Fruit fly (Drosophila melanogaster) whole organism, embryonic: ENCODE measurements around the gene Adgf-C.

ENCODE experiments used
- Abd-B ChIP-seq: fragments of 200-800 bp; sonication (Bioruptor generic); optimal IDR thresholded peaks from 2 replicates; lab custom pipeline; 2018; ENCODE audit warnings: missing biosample characterization, mild to moderate bottlenecking, missing genetic modification characterization, moderate library complexity
- B-H1 ChIP-seq: fragments of 200-800 bp; sonication (Bioruptor generic); IDR thresholded peaks from 3 replicates; pipeline ENCODE4 v1.3.6; 2022; ENCODE audit warnings: missing biosample characterization, missing genetic modification characterization
- CG10147 ChIP-seq: fragments of 200-800 bp; sonication (Bioruptor generic); optimal IDR thresholded peaks from 2 replicates; lab custom pipeline; 2019; ENCODE audit warnings: missing biosample characterization, mild to moderate bottlenecking, missing genetic modification characterization, moderate library complexity
- CG1024 ChIP-seq: fragments of 200-800 bp; sonication (Bioruptor generic); IDR thresholded peaks from 2 replicates; pipeline ENCODE4 v1.3.6; 2022; ENCODE audit warnings: missing biosample characterization, missing genetic modification characterization
- CG10274 ChIP-seq: fragments of 200-800 bp; sonication (Bioruptor generic); optimal IDR thresholded peaks from 3 replicates; lab custom pipeline; 2017; ENCODE audit warnings: missing biosample characterization, mild to moderate bottlenecking, missing genetic modification characterization
- CG10654 ChIP-seq: fragments of 200-800 bp; sonication (Bioruptor generic); optimal IDR thresholded peaks from 2 replicates; lab custom pipeline; 2016; ENCODE audit warnings: missing biosample characterization, missing genetic modification characterization
- CG12104 ChIP-seq: fragments of 200-800 bp; sonication (Bioruptor generic); optimal IDR thresholded peaks from 3 replicates; lab custom pipeline; 2016; ENCODE audit warnings: missing biosample characterization, missing genetic modification characterization
- CG12219 ChIP-seq: fragments of 200-800 bp; sonication (Bioruptor generic); optimal IDR thresholded peaks from 3 replicates; lab custom pipeline; 2018; ENCODE audit warnings: missing biosample characterization, mild to moderate bottlenecking, missing genetic modification characterization
- CG12299 ChIP-seq: fragments of 200-800 bp; sonication (Bioruptor generic); optimal IDR thresholded peaks from 2 replicates; lab custom pipeline; 2018; ENCODE audit warnings: missing biosample characterization, mild to moderate bottlenecking, missing genetic modification characterization
- CG12391 ChIP-seq: fragments of 200-800 bp; sonication (Bioruptor generic); optimal IDR thresholded peaks from 3 replicates; lab custom pipeline; 2018; ENCODE audit warnings: missing biosample characterization, mild to moderate bottlenecking, missing genetic modification characterization, moderate library complexity
- CG13296 ChIP-seq: fragments of 200-800 bp; sonication (Bioruptor generic); optimal IDR thresholded peaks from 3 replicates; lab custom pipeline; 2018; ENCODE audit warnings: missing biosample characterization, mild to moderate bottlenecking, missing genetic modification characterization
- CG13775 ChIP-seq: fragments of 200-800 bp; sonication (Bioruptor generic); optimal IDR thresholded peaks from 3 replicates; lab custom pipeline; 2017; ENCODE audit warnings: missing biosample characterization, mild to moderate bottlenecking, missing genetic modification characterization
- CG1529 ChIP-seq: fragments of 200-800 bp; sonication (Bioruptor generic); optimal IDR thresholded peaks from 3 replicates; lab custom pipeline; 2018; ENCODE audit warnings: missing biosample characterization, missing genetic modification characterization
- CG18262 ChIP-seq: fragments of 200-800 bp; optimal IDR thresholded peaks from 3 replicates; lab custom pipeline; 2019; ENCODE audit warnings: missing biosample characterization, mild to moderate bottlenecking, missing genetic modification characterization, moderate library complexity
- CG1832 ChIP-seq: fragments of 200-800 bp; sonication (Bioruptor generic); optimal IDR thresholded peaks from 2 replicates; lab custom pipeline; 2017; ENCODE audit warnings: missing biosample characterization, mild to moderate bottlenecking, missing genetic modification characterization, inconsistent platforms
- CG2129 ChIP-seq: fragments of 200-800 bp; sonication (Bioruptor generic); IDR thresholded peaks from 2 replicates; pipeline ENCODE4 v1.3.6; 2022; ENCODE audit warnings: missing biosample characterization, missing genetic modification characterization; ENCODE audit not compliant: partially characterized antibody
- CG32532 ChIP-seq: fragments of 200-800 bp; sonication (Bioruptor generic); IDR thresholded peaks from 2 replicates; pipeline ENCODE4 v1.3.6; 2022; ENCODE audit warnings: missing biosample characterization, missing genetic modification characterization
- CG4404 ChIP-seq: fragments of 200-800 bp; sonication (Bioruptor generic); IDR thresholded peaks from 2 replicates; pipeline ENCODE4 v1.3.6; 2022; ENCODE audit warnings: missing biosample characterization, missing genetic modification characterization
- CG6254 ChIP-seq: fragments of 200-800 bp; sonication (Bioruptor generic); optimal IDR thresholded peaks from 3 replicates; lab custom pipeline; 2017; ENCODE audit warnings: mild to moderate bottlenecking, missing biosample characterization, missing genetic modification reagents, missing genetic modification characterization
- CG6689 ChIP-seq: fragments of 200-800 bp; sonication (Bioruptor generic); IDR thresholded peaks from 2 replicates; pipeline ENCODE4 v1.3.6; 2022; ENCODE audit warnings: missing biosample characterization, missing genetic modification characterization
- CG9215 ChIP-seq: fragments of 200-800 bp; sonication (Bioruptor generic); IDR thresholded peaks from 2 replicates; pipeline ENCODE4 v1.3.6; 2022; ENCODE audit warnings: missing biosample characterization, missing genetic modification characterization
- CkIIα-i1 ChIP-seq: fragments of 200-800 bp; sonication (Bioruptor generic); IDR thresholded peaks from 2 replicates; pipeline ENCODE4 v1.3.6; 2022; ENCODE audit warnings: missing biosample characterization, missing genetic modification characterization
- Dip2 ChIP-seq: fragments of 200-800 bp; sonication (Bioruptor generic); IDR thresholded peaks from 2 replicates; pipeline ENCODE4 v1.3.6; 2022; ENCODE audit warnings: missing biosample characterization, missing genetic modification characterization
- Doc2 ChIP-seq: fragments of 200-800 bp; sonication (Bioruptor generic); IDR thresholded peaks from 2 replicates; pipeline ENCODE4 v1.3.6; 2022; ENCODE audit warnings: missing biosample characterization, missing genetic modification characterization
- E2f1 ChIP-seq: fragments of 200-800 bp; sonication (Bioruptor generic); IDR thresholded peaks from 2 replicates; pipeline ENCODE4 v1.3.6; 2022; ENCODE audit warnings: missing biosample characterization, missing genetic modification characterization
- Ets97D ChIP-seq: fragments of 200-800 bp; sonication (Bioruptor generic); optimal IDR thresholded peaks from 3 replicates; lab custom pipeline; 2016; ENCODE audit warnings: missing biosample characterization, missing genetic modification characterization
- Fer1 ChIP-seq: fragments of 200-800 bp; sonication (Bioruptor generic); optimal IDR thresholded peaks from 2 replicates; lab custom pipeline; 2017; ENCODE audit warnings: missing biosample characterization, mild to moderate bottlenecking, missing genetic modification characterization
- Max ChIP-seq: fragments of 200-800 bp; sonication (Bioruptor generic); optimal IDR thresholded peaks from 2 replicates; lab custom pipeline; 2016; ENCODE audit warnings: missing biosample characterization, mild to moderate bottlenecking, missing genetic modification characterization
- Mrtf ChIP-seq: fragments of 200-800 bp; sonication (Bioruptor generic); IDR thresholded peaks from 3 replicates; pipeline ENCODE4 v1.3.6; 2022; ENCODE audit warnings: missing biosample characterization, missing genetic modification characterization
- NK7.1 ChIP-seq: fragments of 200-800 bp; sonication (Bioruptor generic); optimal IDR thresholded peaks from 3 replicates; lab custom pipeline; 2016; ENCODE audit warnings: missing biosample characterization, missing genetic modification characterization
- Sox100B ChIP-seq: fragments of 200-800 bp; sonication (Bioruptor generic); optimal IDR thresholded peaks from 3 replicates; lab custom pipeline; 2018; ENCODE audit warnings: missing biosample characterization, mild to moderate bottlenecking, missing genetic modification characterization
- Xrp1 ChIP-seq: fragments of 200-800 bp; sonication (Bioruptor generic); IDR thresholded peaks from 2 replicates; pipeline ENCODE4 v1.3.6; 2022; ENCODE audit warnings: missing biosample characterization, missing genetic modification characterization
- az2 ChIP-seq: fragments of 200-800 bp; sonication (Bioruptor generic); optimal IDR thresholded peaks from 3 replicates; lab custom pipeline; 2016; ENCODE audit warnings: missing biosample characterization, missing genetic modification characterization
- bigmax ChIP-seq: fragments of 200-800 bp; sonication (Bioruptor generic); optimal IDR thresholded peaks from 2 replicates; lab custom pipeline; 2018; ENCODE audit warnings: missing biosample characterization, mild to moderate bottlenecking, missing genetic modification characterization
- cad ChIP-seq: fragments of >200 bp; optimal IDR thresholded peaks from 2 replicates; lab custom pipeline; 2017; ENCODE audit warnings: missing biosample characterization, missing genetic modification characterization
- dysf ChIP-seq: fragments of 200-800 bp; sonication (Bioruptor generic); IDR thresholded peaks from 3 replicates; pipeline ENCODE4 v1.3.6; 2022; ENCODE audit warnings: missing biosample characterization, missing genetic modification characterization
- grau ChIP-seq: fragments of 200-800 bp; optimal IDR thresholded peaks from 3 replicates; lab custom pipeline; 2019; ENCODE audit warnings: missing biosample characterization, mild to moderate bottlenecking, missing genetic modification characterization, moderate library complexity
- gsb ChIP-seq: fragments of 200-800 bp; sonication (Bioruptor generic); IDR thresholded peaks from 2 replicates; pipeline ENCODE4 v1.3.6; 2022; ENCODE audit warnings: missing biosample characterization, missing genetic modification characterization
- gsb-n ChIP-seq: fragments of 200-800 bp; sonication (Bioruptor generic); optimal IDR thresholded peaks from 3 replicates; lab custom pipeline; 2018; ENCODE audit warnings: missing biosample characterization, mild to moderate bottlenecking, missing genetic modification characterization
- hbn ChIP-seq: fragments of 200-800 bp; sonication (Bioruptor generic); IDR thresholded peaks from 2 replicates; pipeline ENCODE4 v1.3.6; 2022; ENCODE audit warnings: missing biosample characterization, missing genetic modification characterization; ENCODE audit not compliant: partially characterized antibody
- inv ChIP-seq: fragments of 200-800 bp; sonication (Bioruptor generic); IDR thresholded peaks from 2 replicates; pipeline ENCODE4 v1.3.6; 2022; ENCODE audit warnings: missing biosample characterization, missing genetic modification characterization; ENCODE audit not compliant: partially characterized antibody
- lbe ChIP-seq: fragments of 200-800 bp; sonication (Bioruptor generic); optimal IDR thresholded peaks from 2 replicates; lab custom pipeline; 2016; ENCODE audit warnings: missing biosample characterization, mild to moderate bottlenecking, missing genetic modification characterization
- p53 ChIP-seq: fragments of 200-800 bp; sonication (Bioruptor generic); optimal IDR thresholded peaks from 2 replicates; lab custom pipeline; 2016; ENCODE audit warnings: missing biosample characterization, missing genetic modification characterization
- peb ChIP-seq: fragments of 200-800 bp; sonication (Bioruptor generic); IDR thresholded peaks from 2 replicates; pipeline ENCODE4 v1.3.6; 2022; ENCODE audit warnings: missing biosample characterization, missing genetic modification characterization
- pzg ChIP-seq: fragments of 200-800 bp; sonication (Bioruptor generic); optimal IDR thresholded peaks from 3 replicates; lab custom pipeline; 2018; ENCODE audit warnings: missing biosample characterization, mild to moderate bottlenecking, missing genetic modification characterization, moderate library complexity
- rib ChIP-seq: fragments of 200-800 bp; sonication (Bioruptor generic); IDR thresholded peaks from 2 replicates; pipeline ENCODE4 v1.3.6; 2022; ENCODE audit warnings: missing biosample characterization, missing genetic modification characterization
- schlank ChIP-seq: fragments of 200-800 bp; sonication (Bioruptor generic); optimal IDR thresholded peaks from 2 replicates; lab custom pipeline; 2018; ENCODE audit warnings: missing biosample characterization, mild to moderate bottlenecking, missing genetic modification characterization
- sd ChIP-seq: fragments of 200-800 bp; sonication (Bioruptor generic); optimal IDR thresholded peaks from 3 replicates; lab custom pipeline; 2018; ENCODE audit warnings: missing biosample characterization, mild to moderate bottlenecking, missing genetic modification characterization, moderate library complexity
- sna ChIP-seq: fragments of 200-800 bp; sonication (Bioruptor generic); IDR thresholded peaks from 2 replicates; pipeline ENCODE4 v1.3.6; 2022; ENCODE audit warnings: missing biosample characterization, missing genetic modification characterization; ENCODE audit not compliant: partially characterized antibody
- toy ChIP-seq: fragments of 200-800 bp; sonication (Bioruptor generic); IDR thresholded peaks from 2 replicates; pipeline ENCODE4 v1.3.6; 2022; ENCODE audit warnings: missing biosample characterization, missing genetic modification characterization
- trem ChIP-seq: fragments of 200-800 bp; optimal IDR thresholded peaks from 3 replicates; lab custom pipeline; 2019; ENCODE audit warnings: missing biosample characterization, mild to moderate bottlenecking, missing genetic modification characterization, moderate library complexity
- zen2 ChIP-seq: fragments of 200-800 bp; sonication (Bioruptor generic); IDR thresholded peaks from 3 replicates; pipeline ENCODE4 v1.3.6; 2022; ENCODE audit warnings: missing biosample characterization, missing genetic modification characterization; ENCODE audit not compliant: partially characterized antibody

Gene Adgf-C

dm6 chr3R:13713541-13713940, 7.0 kb downstream of the Adgf-C start (continued):
- TF ChIP-seq Xrp1 (GFP tag; lab: Robert Waterston, UW) (peak; percentile 58), CG9215 (GFP tag; lab: Robert Waterston, UW) (peak; percentile 6; the same call in 1 of the 2 replicates), CG1529 (GFP tag; lab: Kevin White, UChicago) (peak; percentile 22), sd (tag; lab: Kevin White, UChicago) (no peak), grau (peak; percentile 50), peb (GFP tag; lab: Robert Waterston, UW) (no peak), E2f1 (GFP tag; lab: Robert Waterston, UW) (no peak), Abd-B (no peak), schlank (tag; lab: Kevin White, UChicago) (no peak), gsb (GFP tag; lab: Robert Waterston, UW) (no peak), CG32532 (no peak), CG13296 (GFP tag; lab: Kevin White, UChicago) (peak; percentile 7), CG12219 (GFP tag; lab: Kevin White, UChicago) (no peak), B-H1 (no peak), CG12391 (tag; lab: Kevin White, UChicago) (peak; percentile 53), CG10147 (GFP tag; lab: Kevin White, UChicago) (no peak), hbn (GFP tag; lab: Robert Waterston, UW) (no peak), NK7.1 (GFP tag; lab: Kevin White, UChicago) (no peak), Mrtf (GFP tag; lab: Robert Waterston, UW) (no peak), cad (no peak), CG1832 (GFP tag; lab: Kevin White, UChicago) (no peak), p53 (GFP tag; lab: Kevin White, UChicago) (no peak), Fer1 (GFP tag; lab: Kevin White, UChicago) (peak; percentile 30), az2 (GFP tag; lab: Kevin White, UChicago) (peak; percentile 15), CG12299 (tag; lab: Kevin White, UChicago) (no peak), CG4404 (peak; percentile 41; the same call in 1 of the 2 replicates), CG12104 (peak; percentile 24), Sox100B (GFP tag; lab: Kevin White, UChicago) (peak; percentile 71), bigmax (GFP tag; lab: Kevin White, UChicago) (no peak), sna (GFP tag; lab: Robert Waterston, UW) (no peak), lbe (GFP tag; lab: Kevin White, UChicago) (no peak), CkIIα-i1 (GFP tag; lab: Robert Waterston, UW) (no peak), CG1024 (GFP tag; lab: Robert Waterston, UW) (no peak), CG6689 (GFP tag; lab: Robert Waterston, UW) (no peak), Doc2 (GFP tag; lab: Robert Waterston, UW) (no peak), CG13775 (GFP tag; lab: Kevin White, UChicago) (peak; percentile 20), toy (GFP tag; lab: Robert Waterston, UW) (no peak), dysf (GFP tag; lab: Robert Waterston, UW) (no peak), trem (tag; lab: Kevin White, UChicago) (peak; percentile 58), CG10274 (GFP tag; lab: Kevin White, UChicago) (no peak), rib (GFP tag; lab: Robert Waterston, UW) (no peak), gsb-n (tag; lab: Kevin White, UChicago) (peak; percentile 58), CG2129 (GFP tag; lab: Robert Waterston, UW) (no peak), Ets97D (GFP tag; lab: Kevin White, UChicago) (no peak), Max (GFP tag; lab: Kevin White, UChicago) (no peak), CG18262 (tag; lab: Kevin White, UChicago) (peak; percentile 67), CG6254 (peak; percentile 34), zen2 (GFP tag; lab: Robert Waterston, UW) (no peak), pzg (GFP tag; lab: Kevin White, UChicago) (no peak), inv (GFP tag; lab: Robert Waterston, UW) (no peak), CG10654 (GFP tag; lab: Kevin White, UChicago) (peak; percentile 24), Dip2 (GFP tag; lab: Robert Waterston, UW) (no peak)
